Worm (Caenorhabditis elegans): ENCODE measurements around the gene Y105C5A.13.

Gene Y105C5A.13

ce11 chrIV:15693268-15693667 is 52.2 kb downstream of the Y105C5A.13 start (continued):
- TF ChIP-seq hsf-1 (GFP tag; IDR thresholded peaks at IDR 0.05) (peak; percentile 81), nfya-2 (GFP tag; IDR thresholded peaks at IDR 0.05) (no peak), ztf-18 (tag; optimal IDR thresholded peaks at IDR 0.05) (peak; percentile 85), B0261.1 (tag; optimal IDR thresholded peaks at IDR 0.05) (peak; percentile 86), ceh-91 (GFP tag; IDR thresholded peaks at IDR 0.05) (no peak), aptf-2 (GFP tag; conservative IDR thresholded peaks at IDR 0.05) (no peak), mes-4 (tag; optimal IDR thresholded peaks at IDR 0.05) (peak; percentile 60), tlf-1 (GFP tag; optimal IDR thresholded peaks at IDR 0.05) (no peak), zfh-2 (GFP tag; conservative IDR thresholded peaks at IDR 0.05) (no peak), egrh-3 (GFP tag; IDR thresholded peaks at IDR 0.05) (0 out of 2 replicates have a peak, but pooled peaks have one; percentile 8), let-607 (tag; optimal IDR thresholded peaks at IDR 0.05) (peak in 1 of 2 experiments; percentile 12), Y53G8AR.9 (GFP tag; conservative IDR thresholded peaks at IDR 0.05) (no peak), attf-6 (GFP tag; IDR thresholded peaks at IDR 0.05) (peak; percentile 100), hlh-12 (tag; optimal IDR thresholded peaks at IDR 0.05) (no peak), lin-40 (tag; optimal IDR thresholded peaks at IDR 0.05) (peak; percentile 23), dpff-1 (tag; optimal IDR thresholded peaks at IDR 0.05) (no peak), lag-1 (GFP tag; IDR thresholded peaks at IDR 0.05) (no peak), gei-17 (GFP tag; optimal IDR thresholded peaks at IDR 0.05) (no peak), lin-26 (GFP tag; IDR thresholded peaks at IDR 0.05) (peak; percentile 97), xnd-1 (tag; optimal IDR thresholded peaks at IDR 0.05) (no peak), F57A8.1 (GFP tag; optimal IDR thresholded peaks at IDR 0.05) (peak; percentile 43), mxl-1 (tag; optimal IDR thresholded peaks at IDR 0.05) (peak; percentile 74), C17E4.6 (GFP tag; IDR thresholded peaks at IDR 0.05) (0 out of 2 replicates have a peak, but pooled peaks have one; percentile 28), ZK185.1 (tag; optimal IDR thresholded peaks at IDR 0.05; ENCODE audit: poor library complexity, severe bottlenecking) (no peak), nfyb-1 (GFP tag; IDR thresholded peaks at IDR 0.05) (0 out of 2 replicates have a peak, but pooled peaks have one; percentile 29), nhr-80 (tag; optimal IDR thresholded peaks at IDR 0.05) (no peak), nhr-27 (tag; optimal IDR thresholded peaks at IDR 0.05) (no peak), let-526 (GFP tag; IDR thresholded peaks at IDR 0.05) (no peak), K11D2.4 (GFP tag; IDR thresholded peaks at IDR 0.05) (0 out of 2 replicates have a peak, but pooled peaks have one; percentile 48), atf-7 (tag; optimal IDR thresholded peaks at IDR 0.05) (no peak), ztf-3 (GFP tag; optimal IDR thresholded peaks at IDR 0.05) (no peak), snpc-3.4 (tag; optimal IDR thresholded peaks at IDR 0.05) (peak; percentile 46), lsl-1 (GFP tag; optimal IDR thresholded peaks at IDR 0.05) (peak; percentile 41), snpc-4 (GFP tag; optimal IDR thresholded peaks at IDR 0.05) (peak; percentile 95), snpc-4 (tag; optimal IDR thresholded peaks at IDR 0.05) (peak; percentile 52 to 99 (median 98)), zim-3 (tag; optimal IDR thresholded peaks at IDR 0.05) (no peak), nhr-179 (tag; optimal IDR thresholded peaks at IDR 0.05) (no peak), fkh-3 (tag; optimal IDR thresholded peaks at IDR 0.05) (peak; percentile 10), bed-2 (GFP tag; IDR thresholded peaks at IDR 0.05) (no peak), sptf-2 (GFP tag; optimal IDR thresholded peaks at IDR 0.05) (no peak), F49E8.2 (tag; optimal IDR thresholded peaks at IDR 0.05; ENCODE audit: insufficient read depth) (peak; percentile 55), egl-44 (GFP tag; IDR thresholded peaks at IDR 0.05) (peak; percentile 59; the same call in 1 of the 2 replicates), F22D6.2 (tag; optimal IDR thresholded peaks at IDR 0.05) (no peak), pbrm-1 (GFP tag; IDR thresholded peaks at IDR 0.05) (peak; percentile 55), T26A5.8 (tag; optimal IDR thresholded peaks at IDR 0.05) (peak; percentile 42), ztf-6 (GFP tag; IDR thresholded peaks at IDR 0.05) (no peak), lin-54 (GFP tag; optimal IDR thresholded peaks at IDR 0.05) (peak; percentile 46), rec-8 (tag; optimal IDR thresholded peaks at IDR 0.05) (peak; percentile 52 to 58), C06A6.2 (GFP tag; conservative IDR thresholded peaks at IDR 0.05) (no peak)
